Fruit fly (Drosophila melanogaster): Measurements from ENCODE around the gene CG34164.
A peak's percentile ranks its signal among the peaks of the same experiment; 100 is the strongest.

CG34164 gene

DNA sequence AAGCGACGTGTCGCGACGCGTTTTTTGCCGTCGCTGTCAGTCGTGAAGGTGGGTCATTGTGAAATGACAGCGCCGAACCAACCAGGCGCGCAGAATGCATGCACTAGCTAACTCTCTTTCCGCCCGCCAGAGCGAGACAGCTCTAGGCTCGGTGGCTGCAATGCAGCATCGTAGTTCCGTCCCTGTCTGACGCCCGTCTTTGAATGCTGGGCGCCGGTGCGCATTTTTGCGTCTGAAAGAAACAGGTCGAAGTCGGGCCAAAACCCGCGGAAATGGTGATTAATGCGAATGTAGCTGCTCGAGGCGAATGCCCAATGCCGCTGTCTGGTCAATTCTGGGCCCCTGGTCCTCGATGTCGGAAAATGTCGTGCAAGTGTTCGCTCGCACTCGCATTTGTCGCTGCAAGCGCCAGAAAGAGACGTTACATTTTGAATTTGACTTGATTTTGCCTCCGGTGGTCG is 48.8 kb upstream of the CG34164 start (continued):
- TF ChIP-seq Ravus (GFP tag; IDR thresholded peaks at IDR 0.05) (no peak), CG11456 (GFP tag; IDR thresholded peaks at IDR 0.05) (no peak), CG1832 (GFP tag; optimal IDR thresholded peaks at IDR 0.05) (peak; percentile 99), CG32767 (GFP tag; IDR thresholded peaks at IDR 0.05) (no peak), CG15479 (GFP tag; optimal IDR thresholded peaks at IDR 0.05) (peak; percentile 100), onecut (GFP tag; IDR thresholded peaks at IDR 0.05) (peak; percentile 92), CG17359 (tag; optimal IDR thresholded peaks at IDR 0.05) (peak; percentile 42), CG15696 (tag; optimal IDR thresholded peaks at IDR 0.05) (peak; percentile 11), Sox102F (GFP tag; optimal IDR thresholded peaks at IDR 0.05) (no peak), croc (GFP tag; conservative IDR thresholded peaks at IDR 0.05) (no peak; the same call in 2 of the 3 replicates), CG6654 (GFP tag; optimal IDR thresholded peaks at IDR 0.05) (no peak), CG8359 (GFP tag; optimal IDR thresholded peaks at IDR 0.05; ENCODE audit: borderline replicate concordance) (peak; percentile 100), Dad (GFP tag; optimal IDR thresholded peaks at IDR 0.05) (peak; percentile 51), Atf3 (GFP tag; optimal IDR thresholded peaks at IDR 0.05) (no peak), pnt (GFP tag; optimal IDR thresholded peaks at IDR 0.05) (no peak), HmgD (GFP tag; optimal IDR thresholded peaks at IDR 0.05) (peak; percentile 98), ap (GFP tag; IDR thresholded peaks at IDR 0.05) (no peak), twi (tag; optimal IDR thresholded peaks at IDR 0.05) (peak; percentile 60), jigr1 (GFP tag; IDR thresholded peaks at IDR 0.05) (no peak), CG12391 (tag; optimal IDR thresholded peaks at IDR 0.05) (peak; percentile 24), CG12219 (GFP tag; optimal IDR thresholded peaks at IDR 0.05) (peak; percentile 85), CG15269 (tag; optimal IDR thresholded peaks at IDR 0.05) (peak; percentile 84), tup (GFP tag; optimal IDR thresholded peaks at IDR 0.05) (no peak), D19B (GFP tag; optimal IDR thresholded peaks at IDR 0.05) (no peak), CG15011 (GFP tag; optimal IDR thresholded peaks at IDR 0.05) (no peak), cas (GFP tag; IDR thresholded peaks at IDR 0.05) (no peak), tna (GFP tag; IDR thresholded peaks at IDR 0.05; ENCODE audit: partially characterized antibody) (no peak), CG1233 (GFP tag; optimal IDR thresholded peaks at IDR 0.05) (peak; percentile 74), sd (tag; optimal IDR thresholded peaks at IDR 0.05) (peak; percentile 100), CG7556 (GFP tag; optimal IDR thresholded peaks at IDR 0.05) (no peak), oc (tag; optimal IDR thresholded peaks at IDR 0.05) (peak; percentile 90), CG10267 (tag; optimal IDR thresholded peaks at IDR 0.05) (no peak), CG8765 (GFP tag; IDR thresholded peaks at IDR 0.05) (no peak), slp2 (GFP tag; optimal IDR thresholded peaks at IDR 0.05) (no peak), repo (GFP tag; optimal IDR thresholded peaks at IDR 0.05) (peak; percentile 50), CG8388 (GFP tag; optimal IDR thresholded peaks at IDR 0.05) (peak; percentile 59), bowl (GFP tag; IDR thresholded peaks at IDR 0.05) (no peak), Atf6 (GFP tag; IDR thresholded peaks at IDR 0.05) (no peak), Mad (GFP tag; optimal IDR thresholded peaks at IDR 0.05) (peak; percentile 65), NC2β (GFP tag; optimal IDR thresholded peaks at IDR 0.05) (peak; percentile 66), CG2120 (GFP tag; optimal IDR thresholded peaks at IDR 0.05) (no peak), gt (GFP tag; IDR thresholded peaks at IDR 0.05) (no peak), Dfd (GFP tag; optimal IDR thresholded peaks at IDR 0.05) (no peak), BtbVII (GFP tag; optimal IDR thresholded peaks at IDR 0.05) (peak; percentile 77), chif (GFP tag; optimal IDR thresholded peaks at IDR 0.05) (no peak), CG34422 (GFP tag; IDR thresholded peaks at IDR 0.05) (no peak), Fer1 (GFP tag; optimal IDR thresholded peaks at IDR 0.05) (peak; percentile 79), C15 (GFP tag; IDR thresholded peaks at IDR 0.05) (no peak), HLH4C (GFP tag; IDR thresholded peaks at IDR 0.05; ENCODE audit: partially characterized antibody) (no peak), CG13123 (GFP tag; optimal IDR thresholded peaks at IDR 0.05) (no peak), Bdp1 (GFP tag; optimal IDR thresholded peaks at IDR 0.05) (peak; percentile 14)
